Fruit fly (Drosophila melanogaster) whole organism, prepupa: ENCODE measurements around the gene Lrpprc2.

Experiments used
- Blimp-1 ChIP-seq: fragments of 200-800 bp; sonication (Bioruptor generic); optimal IDR thresholded peaks from 3 replicates; lab custom pipeline; 2017; ENCODE audit warnings: missing biosample characterization, missing genetic modification characterization, mild to moderate bottlenecking, moderate library complexity, missing genetic modification reagents
- CG10631 ChIP-seq: fragments of 200-800 bp; sonication (Bioruptor generic); optimal IDR thresholded peaks from 2 replicates; lab custom pipeline; 2016; ENCODE audit warnings: missing biosample characterization, missing genetic modification characterization
- CG11294 ChIP-seq: fragments of 200-800 bp; sonication (Bioruptor generic); IDR thresholded peaks from 2 replicates; pipeline ENCODE4 v1.3.6; 2022; ENCODE audit warnings: missing biosample characterization, missing genetic modification characterization
- CG11762 ChIP-seq: fragments of 200-800 bp; sonication (Bioruptor generic); optimal IDR thresholded peaks from 3 replicates; lab custom pipeline; 2016; ENCODE audit warnings: missing biosample characterization, missing genetic modification characterization; ENCODE audit not compliant: insufficient read depth
- CG1621 ChIP-seq: fragments of 200-800 bp; sonication (Bioruptor generic); optimal IDR thresholded peaks from 3 replicates; lab custom pipeline; 2018; ENCODE audit warnings: missing biosample characterization, mild to moderate bottlenecking, missing genetic modification characterization
- CG16779 ChIP-seq: fragments of 200-800 bp; sonication (Bioruptor generic); optimal IDR thresholded peaks from 3 replicates; lab custom pipeline; 2017; ENCODE audit warnings: missing biosample characterization, mild to moderate bottlenecking, missing genetic modification characterization
- CG3032 ChIP-seq: fragments of 200-800 bp; optimal IDR thresholded peaks from 2 replicates; lab custom pipeline; 2019; ENCODE audit warnings: missing biosample characterization, mild to moderate bottlenecking, missing genetic modification characterization, moderate library complexity
- CG31627 ChIP-seq: fragments of 200-800 bp; sonication (Bioruptor generic); optimal IDR thresholded peaks from 3 replicates; lab custom pipeline; 2016; ENCODE audit warnings: missing biosample characterization, missing genetic modification characterization
- CG32006 ChIP-seq: fragments of 200-800 bp; sonication (Bioruptor generic); optimal IDR thresholded peaks from 3 replicates; lab custom pipeline; 2017; ENCODE audit warnings: missing biosample characterization, mild to moderate bottlenecking, missing genetic modification characterization
- CG6163 ChIP-seq: fragments of 200-800 bp; sonication (Bioruptor generic); IDR thresholded peaks from 3 replicates; pipeline ENCODE4 v1.3.6; 2022; ENCODE audit warnings: missing biosample characterization, missing genetic modification characterization
- CG6792 ChIP-seq: fragments of 200-800 bp; sonication (Bioruptor generic); optimal IDR thresholded peaks from 3 replicates; lab custom pipeline; 2016; ENCODE audit warnings: missing biosample characterization, missing genetic modification characterization
- CG6808 ChIP-seq: fragments of 200-800 bp; sonication (Bioruptor generic); optimal IDR thresholded peaks from 3 replicates; lab custom pipeline; 2017; ENCODE audit warnings: missing biosample characterization, missing genetic modification characterization, mild to moderate bottlenecking, moderate library complexity, missing genetic modification reagents
- CG7368 ChIP-seq: fragments of 200-800 bp; sonication (Bioruptor generic); optimal IDR thresholded peaks from 3 replicates; lab custom pipeline; 2016; ENCODE audit warnings: missing biosample characterization, missing genetic modification characterization
- CG8119 ChIP-seq: fragments of 200-800 bp; sonication (Bioruptor generic); IDR thresholded peaks from 3 replicates; pipeline ENCODE4 v1.3.6; 2022; ENCODE audit warnings: missing biosample characterization, missing genetic modification characterization
- CG8319 ChIP-seq: fragments of 200-800 bp; sonication (Bioruptor generic); optimal IDR thresholded peaks from 3 replicates; lab custom pipeline; 2016; ENCODE audit warnings: missing biosample characterization, missing genetic modification characterization
- Eip75B ChIP-seq: fragments of 200-800 bp; sonication (Bioruptor generic); optimal IDR thresholded peaks from 3 replicates; lab custom pipeline; 2016; ENCODE audit warnings: missing biosample characterization, missing genetic modification characterization
- Eip78C ChIP-seq: fragments of 200-800 bp; sonication (Bioruptor generic); peaks from one replicate; lab custom pipeline; 2016; ENCODE audit warnings: missing biosample characterization, missing genetic modification characterization
- Ets96B ChIP-seq: fragments of 200-800 bp; optimal IDR thresholded peaks from 2 replicates; lab custom pipeline; 2019; ENCODE audit warnings: missing biosample characterization, mild to moderate bottlenecking, missing genetic modification characterization, moderate library complexity
- Gug ChIP-seq: fragments of 200-800 bp; sonication (Bioruptor generic); IDR thresholded peaks from 2 replicates; pipeline ENCODE4 v1.3.6; 2022; ENCODE audit warnings: missing biosample characterization, missing genetic modification characterization
- Hr38 ChIP-seq: sonication (Bioruptor generic); optimal IDR thresholded peaks from 2 replicates; lab custom pipeline; 2016; ENCODE audit warnings: missing biosample characterization, missing genetic modification characterization
- Hr39 ChIP-seq: fragments of 200-800 bp; sonication (Bioruptor generic); optimal IDR thresholded peaks from 2 replicates; lab custom pipeline; 2016; ENCODE audit warnings: missing biosample characterization, missing genetic modification characterization
- Lpt ChIP-seq: fragments of 200-800 bp; sonication (Bioruptor generic); optimal IDR thresholded peaks from 3 replicates; lab custom pipeline; 2016; ENCODE audit warnings: missing biosample characterization, missing genetic modification characterization
- OdsH ChIP-seq: fragments of 200-800 bp; sonication (Bioruptor generic); optimal IDR thresholded peaks from 3 replicates; lab custom pipeline; 2016; ENCODE audit warnings: missing biosample characterization, missing genetic modification characterization
- Smox ChIP-seq: fragments of 200-800 bp; sonication (Bioruptor generic); optimal IDR thresholded peaks from 3 replicates; lab custom pipeline; 2016; ENCODE audit warnings: missing biosample characterization, missing genetic modification characterization
- Sox102F ChIP-seq: fragments of 200-800 bp; sonication (Bioruptor generic); optimal IDR thresholded peaks from 2 replicates; lab custom pipeline; 2016; ENCODE audit warnings: missing biosample characterization, mild to moderate bottlenecking, missing genetic modification characterization
- Sox14 ChIP-seq: fragments of 200-800 bp; sonication (Bioruptor generic); optimal IDR thresholded peaks from 3 replicates; lab custom pipeline; 2016; ENCODE audit warnings: missing biosample characterization, missing genetic modification characterization
- achi ChIP-seq: fragments of 200-800 bp; sonication (Bioruptor generic); optimal IDR thresholded peaks from 3 replicates; lab custom pipeline; 2016; ENCODE audit warnings: missing biosample characterization, missing genetic modification characterization
- acj6 ChIP-seq: fragments of 200-800 bp; sonication (Bioruptor generic); optimal IDR thresholded peaks from 3 replicates; lab custom pipeline; 2016; ENCODE audit warnings: missing biosample characterization, missing genetic modification characterization
- dac ChIP-seq: fragments of 200-800 bp; sonication (Bioruptor generic); optimal IDR thresholded peaks from 2 replicates; lab custom pipeline; 2017; ENCODE audit warnings: missing biosample characterization, mild to moderate bottlenecking, missing genetic modification characterization
- dsx ChIP-seq: fragments of 200-800 bp; optimal IDR thresholded peaks from 3 replicates; lab custom pipeline; 2019; ENCODE audit warnings: missing biosample characterization, mild to moderate bottlenecking, missing genetic modification characterization, moderate library complexity; ENCODE audit not compliant: poor library complexity, severe bottlenecking
- eg ChIP-seq: fragments of 200-800 bp; sonication (Bioruptor generic); IDR thresholded peaks from 3 replicates; pipeline ENCODE4 v1.3.6; 2022; ENCODE audit warnings: missing biosample characterization, missing genetic modification characterization
- esn ChIP-seq: fragments of 200-800 bp; sonication (Bioruptor generic); optimal IDR thresholded peaks from 2 replicates; lab custom pipeline; 2016; ENCODE audit warnings: missing biosample characterization, mild to moderate bottlenecking, missing genetic modification characterization, moderate library complexity
- fd59A ChIP-seq: fragments of 200-800 bp; sonication (Bioruptor generic); optimal IDR thresholded peaks from 2 replicates; lab custom pipeline; 2017; ENCODE audit warnings: missing biosample characterization, mild to moderate bottlenecking, missing genetic modification characterization, missing genetic modification reagents
- fd85E ChIP-seq: fragments of 200-800 bp; sonication (Bioruptor generic); optimal IDR thresholded peaks from 3 replicates; lab custom pipeline; 2016; ENCODE audit warnings: missing biosample characterization, missing genetic modification characterization
- lz ChIP-seq: fragments of 200-800 bp; sonication (Bioruptor generic); optimal IDR thresholded peaks from 3 replicates; lab custom pipeline; 2016; ENCODE audit warnings: missing biosample characterization, missing genetic modification characterization
- pdm3 ChIP-seq: fragments of 200-800 bp; sonication (Bioruptor generic); optimal IDR thresholded peaks from 3 replicates; lab custom pipeline; 2016; ENCODE audit warnings: missing biosample characterization, missing genetic modification characterization
- ss ChIP-seq, 2 experiments: fragments of 200-800 bp; sonication (Bioruptor generic); optimal IDR thresholded peaks; 2 replicates in 1 of 2; 3 replicates in 1 of 2; lab custom pipeline; 2017 to 2018; ENCODE audit warnings: mild to moderate bottlenecking in 2 of 2, missing biosample characterization in 2 of 2, missing genetic modification characterization in 2 of 2, moderate library complexity in 1 of 2
- svp ChIP-seq: fragments of 200-800 bp; sonication (Bioruptor generic); peaks from one replicate; lab custom pipeline; 2016; ENCODE audit warnings: missing biosample characterization, missing genetic modification characterization
- vri ChIP-seq: fragments of 200-800 bp; sonication (Bioruptor generic); optimal IDR thresholded peaks from 3 replicates; lab custom pipeline; 2016; ENCODE audit warnings: missing biosample characterization, mild to moderate bottlenecking, missing genetic modification characterization

Lrpprc2 gene

dm6 chrX:1482840-1483518 lies 22.6 kb upstream of the Lrpprc2 start, which contains the start of the genes sta and inc (continued):
- TF ChIP-seq CG1621: peak; percentile 86
- TF ChIP-seq fd59A (GFP tag; lab: Kevin White, UChicago): peak; percentile 11
- peak; percentile 10 for TF ChIP-seq CG8319 (GFP tag; lab: Kevin White, UChicago)
- peak; percentile 65 for TF ChIP-seq svp
- peak; percentile 51 for TF ChIP-seq Eip75B (GFP tag; lab: Kevin White, UChicago)
- peak; percentile 31; the same call in 1 of the 3 replicates for TF ChIP-seq CG8119 (GFP tag; lab: Robert Waterston, UW)
- peak; percentile 31 for TF ChIP-seq Smox (GFP tag; lab: Kevin White, UChicago)
- no peak for TF ChIP-seq CG10631 (GFP tag; lab: Kevin White, UChicago)
- TF ChIP-seq CG6808: peak; percentile 42
- TF ChIP-seq OdsH: peak; percentile 26
- TF ChIP-seq Eip78C: peak; percentile 90
- no peak for TF ChIP-seq Gug (GFP tag; lab: Robert Waterston, UW)
- no peak for TF ChIP-seq CG11294
- TF ChIP-seq esn: peak; percentile 66
- TF ChIP-seq Sox102F (GFP tag; lab: Kevin White, UChicago): peak; percentile 44
- TF ChIP-seq CG31627 (GFP tag; lab: Kevin White, UChicago): peak; percentile 25
- TF ChIP-seq Hr38 (GFP tag; lab: Kevin White, UChicago): no peak
- peak; percentile 29 for TF ChIP-seq Blimp-1 (GFP tag; lab: Kevin White, UChicago)
- peak; percentile 34 for TF ChIP-seq pdm3
- TF ChIP-seq CG6792: peak; percentile 54
- TF ChIP-seq CG6163 (GFP tag; lab: Robert Waterston, UW): peak; percentile 76
- peak; percentile 3 for TF ChIP-seq CG11762 (GFP tag; lab: Kevin White, UChicago)
- TF ChIP-seq Sox14 (GFP tag; lab: Kevin White, UChicago): peak; percentile 56
- peak; percentile 80 for TF ChIP-seq achi (GFP tag; lab: Kevin White, UChicago)
- TF ChIP-seq Ets96B (tag; lab: Kevin White, UChicago): peak; percentile 20
- peak; percentile 43 for TF ChIP-seq lz (GFP tag; lab: Kevin White, UChicago)
- TF ChIP-seq vri (GFP tag; lab: Kevin White, UChicago): peak; percentile 64
- TF ChIP-seq CG3032 (tag; lab: Kevin White, UChicago): peak; percentile 50
- TF ChIP-seq CG16779 (tag; lab: Kevin White, UChicago): peak; percentile 28
- TF ChIP-seq Hr39: peak; percentile 31
- peak; percentile 34 for TF ChIP-seq fd85E (GFP tag; lab: Kevin White, UChicago)
- peak; percentile 63 for TF ChIP-seq CG7368
- TF ChIP-seq dsx (GFP tag; lab: Kevin White, UChicago): peak; percentile 38
- no peak for TF ChIP-seq Lpt (GFP tag; lab: Kevin White, UChicago)
- peak; percentile 70 to 76 for TF ChIP-seq ss (GFP tag; optimal IDR thresholded peaks at IDR 0.05; lab: Kevin White, UChicago)
- no peak for TF ChIP-seq CG32006 (GFP tag; lab: Kevin White, UChicago)
- peak; percentile 57; the same call in 2 of the 3 replicates for TF ChIP-seq eg (GFP tag; lab: Robert Waterston, UW)

dm6 chrX:1480426-1480825 lies 20.0 kb upstream of the Lrpprc2 start:
- no peak for TF ChIP-seq eg (GFP tag; lab: Robert Waterston, UW)
- no peak for TF ChIP-seq Eip78C
- TF ChIP-seq Sox14 (GFP tag; lab: Kevin White, UChicago): no peak
- TF ChIP-seq pdm3: no peak
- TF ChIP-seq svp: peak; percentile 57
- no peak for TF ChIP-seq CG8319 (GFP tag; lab: Kevin White, UChicago)
- TF ChIP-seq acj6 (GFP tag; lab: Kevin White, UChicago): no peak
- no peak for TF ChIP-seq dac
